Fruit fly (Drosophila melanogaster) whole organism, adult: ENCODE measurements around the gene Eig71Ed.
A peak's percentile ranks its signal among the peaks of the same experiment; 100 is the strongest.

Source experiments
- CG11617 ChIP-seq: fragments of 200-800 bp; sonication (Bioruptor generic); optimal IDR thresholded peaks from 2 replicates; lab custom pipeline; 2017; ENCODE audit warnings: mild to moderate bottlenecking, missing biosample characterization, missing genetic modification reagents, missing genetic modification characterization
- CG12768 ChIP-seq: fragments of 200-800 bp; sonication (Bioruptor generic); optimal IDR thresholded peaks from 2 replicates; lab custom pipeline; 2017; ENCODE audit warnings: missing biosample characterization, missing genetic modification characterization, mild to moderate bottlenecking, moderate library complexity, missing genetic modification reagents
- CG14711 ChIP-seq: fragments of 200-800 bp; sonication (Bioruptor generic); optimal IDR thresholded peaks from 2 replicates; lab custom pipeline; 2018; ENCODE audit warnings: missing biosample characterization, mild to moderate bottlenecking, missing genetic modification characterization, moderate library complexity
- CG1620 ChIP-seq: fragments of 200-800 bp; sonication (Bioruptor generic); optimal IDR thresholded peaks from 2 replicates; lab custom pipeline; 2016; ENCODE audit warnings: missing biosample characterization, missing genetic modification characterization
- CG33017 ChIP-seq: fragments of 200-800 bp; sonication (Bioruptor generic); optimal IDR thresholded peaks from 2 replicates; lab custom pipeline; 2018; ENCODE audit warnings: missing biosample characterization, mild to moderate bottlenecking, missing genetic modification characterization, moderate library complexity
- CG5204 ChIP-seq: fragments of 200-800 bp; sonication (Bioruptor generic); optimal IDR thresholded peaks from 2 replicates; lab custom pipeline; 2016; ENCODE audit warnings: missing biosample characterization, missing genetic modification characterization
- CG7045 ChIP-seq: fragments of 200-800 bp; sonication (Bioruptor generic); optimal IDR thresholded peaks from 2 replicates; lab custom pipeline; 2017; ENCODE audit warnings: missing biosample characterization, mild to moderate bottlenecking, missing genetic modification characterization
- CG7101 ChIP-seq: fragments of 200-800 bp; sonication (Bioruptor generic); optimal IDR thresholded peaks from 2 replicates; lab custom pipeline; 2018; ENCODE audit warnings: missing biosample characterization, mild to moderate bottlenecking, missing genetic modification characterization, moderate library complexity
- Clk ChIP-seq: fragments of 200-800 bp; sonication (Bioruptor generic); optimal IDR thresholded peaks from 2 replicates; lab custom pipeline; 2017; ENCODE audit warnings: missing biosample characterization, missing genetic modification characterization
- Crg-1 ChIP-seq: fragments of 200-800 bp; sonication (Bioruptor generic); optimal IDR thresholded peaks from 2 replicates; lab custom pipeline; 2016; ENCODE audit warnings: missing biosample characterization, missing genetic modification characterization
- Hr96 ChIP-seq: fragments of 200-800 bp; sonication (Bioruptor generic); optimal IDR thresholded peaks from 2 replicates; lab custom pipeline; 2016; ENCODE audit warnings: missing biosample characterization, missing genetic modification characterization
- Mnt ChIP-seq: fragments of 200-800 bp; sonication (Bioruptor generic); optimal IDR thresholded peaks from 2 replicates; lab custom pipeline; 2016; ENCODE audit warnings: missing biosample characterization, mild to moderate bottlenecking, missing genetic modification characterization
- bab1 ChIP-seq: fragments of 200-800 bp; sonication (Bioruptor generic); optimal IDR thresholded peaks from 3 replicates; lab custom pipeline; 2019; ENCODE audit warnings: missing biosample characterization, mild to moderate bottlenecking, missing genetic modification characterization, moderate library complexity
- cic ChIP-seq: fragments of 200-800 bp; sonication (Bioruptor generic); optimal IDR thresholded peaks from 2 replicates; lab custom pipeline; 2017; ENCODE audit warnings: missing biosample characterization, mild to moderate bottlenecking, missing genetic modification characterization, moderate library complexity
- cnc ChIP-seq, 2 experiments: fragments of >200 bp; optimal IDR thresholded peaks; 2 replicates each; lab custom pipeline; 2017
- kay ChIP-seq: fragments of 200-800 bp; sonication (Bioruptor generic); peaks from one replicate; lab custom pipeline; 2016; ENCODE audit warnings: missing biosample characterization, missing genetic modification characterization, borderline replicate concordance
- ovo ChIP-seq: fragments of 200-800 bp; sonication (Bioruptor generic); optimal IDR thresholded peaks from 2 replicates; lab custom pipeline; 2016; ENCODE audit warnings: missing biosample characterization, missing genetic modification characterization
- pad ChIP-seq: fragments of 200-800 bp; sonication (Bioruptor generic); optimal IDR thresholded peaks from 3 replicates; lab custom pipeline; 2017; ENCODE audit warnings: missing biosample characterization, missing genetic modification characterization, mild to moderate bottlenecking, moderate library complexity, missing genetic modification reagents
- tj ChIP-seq: fragments of 200-800 bp; sonication (Bioruptor generic); optimal IDR thresholded peaks from 3 replicates; lab custom pipeline; 2017; ENCODE audit warnings: missing biosample characterization, mild to moderate bottlenecking, missing genetic modification characterization, moderate library complexity
- toe ChIP-seq: fragments of 200-800 bp; sonication (Bioruptor generic); optimal IDR thresholded peaks from 2 replicates; lab custom pipeline; 2016; ENCODE audit warnings: missing biosample characterization, missing genetic modification characterization

Eig71Ed gene

DNA sequence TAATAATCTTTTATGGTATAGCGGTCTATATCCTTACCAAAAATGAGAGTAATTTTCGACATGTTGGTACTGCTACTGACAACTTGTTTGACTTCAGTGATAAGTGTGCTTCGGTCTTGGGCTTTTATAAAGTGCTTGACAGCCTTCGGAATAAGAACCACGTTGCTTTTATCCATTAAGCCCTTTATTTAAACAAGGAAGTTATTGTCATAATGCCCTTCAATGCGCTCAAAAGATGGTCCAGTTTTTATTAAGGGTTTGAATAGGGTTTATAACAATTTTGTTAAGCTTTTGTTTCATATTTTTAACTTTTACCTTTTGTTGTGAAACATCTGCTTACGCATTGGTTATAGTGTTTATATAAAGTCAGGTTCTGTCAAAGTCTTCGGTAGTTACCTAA is at the start of gene Eig71Ed, which contains the start of gene Eig71Ec:
Eig71Ed (plus strand) TSS at position 384 of the 400 bp plus-strand sequence.
Eig71Ec (minus strand) TSS at position 101 of the 400 bp plus-strand sequence.
- TF ChIP-seq cnc (optimal IDR thresholded peaks at IDR 0.05; lab: Kevin White, UChicago) (no peak), CG7045 (no peak), CG1620 (GFP tag; lab: Kevin White, UChicago) (no peak), CG5204 (GFP tag; lab: Kevin White, UChicago) (no peak), pad (no peak), cic (GFP tag; lab: Kevin White, UChicago) (no peak), kay (GFP tag; lab: Kevin White, UChicago) (no peak), Hr96 (GFP tag; lab: Kevin White, UChicago) (no peak), Clk (no peak), bab1 (GFP tag; lab: Kevin White, UChicago) (no peak), CG12768 (no peak), CG14711 (no peak), ovo (GFP tag; lab: Kevin White, UChicago) (no peak), tj (GFP tag; lab: Kevin White, UChicago) (no peak), Mnt (no peak), Crg-1 (GFP tag; lab: Kevin White, UChicago) (no peak)

- TF ChIP-seq CG33017 (tag; lab: Kevin White, UChicago) (no peak), ovo (GFP tag; lab: Kevin White, UChicago) (no peak), CG14711 (no peak), pad (no peak), Clk (no peak), toe (GFP tag; lab: Kevin White, UChicago) (no peak), cic (GFP tag; lab: Kevin White, UChicago) (no peak), CG11617 (no peak)
Measured at dm6 chr3L:15604979-15605378, 47.4 kb upstream of the Eig71Ed start.

DNA sequence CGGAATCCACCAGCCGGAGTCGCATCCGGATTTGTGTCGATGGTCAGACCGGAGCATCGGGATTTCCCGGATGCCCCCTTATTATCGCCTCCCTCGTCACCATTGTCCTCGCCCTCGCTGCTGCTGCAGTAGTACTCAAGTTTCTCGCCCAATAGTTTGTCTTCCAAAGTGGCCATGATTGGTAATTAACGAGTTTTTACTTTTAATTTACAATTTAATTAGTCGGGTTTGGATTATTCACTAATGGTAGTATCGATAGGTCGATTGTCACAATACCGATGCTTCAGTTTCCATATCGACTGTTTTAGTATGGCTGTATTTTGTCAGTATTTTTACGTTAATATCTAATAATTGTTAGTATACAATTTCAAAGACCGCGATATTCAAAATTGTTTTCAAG is 42.2 kb upstream of the Eig71Ed start, which contains the start of gene CG7650:
CG7650 (minus strand) TSS at position 278 of the 400 bp plus-strand sequence.
- TF ChIP-seq Crg-1 (GFP tag; lab: Kevin White, UChicago): no peak
- peak; percentile 59 for TF ChIP-seq bab1 (GFP tag; lab: Kevin White, UChicago)
- TF ChIP-seq CG12768: no peak

dm6 chr3L:15612728-15613127 is 39.6 kb upstream of the Eig71Ed start, which contains the start of gene CG13449:
CG13449 (minus strand) TSS chr3L:15612828.
- TF ChIP-seq ovo (GFP tag; lab: Kevin White, UChicago): no peak
- no peak for TF ChIP-seq CG33017 (tag; lab: Kevin White, UChicago)
- TF ChIP-seq CG14711: no peak
- no peak for TF ChIP-seq Hr96 (GFP tag; lab: Kevin White, UChicago)
- no peak for TF ChIP-seq CG5204 (GFP tag; lab: Kevin White, UChicago)

- TF ChIP-seq Mnt (no peak), bab1 (GFP tag; lab: Kevin White, UChicago) (no peak), CG12768 (no peak), Hr96 (GFP tag; lab: Kevin White, UChicago) (no peak), CG7101 (tag; lab: Kevin White, UChicago) (no peak), CG14711 (no peak), CG11617 (no peak), Clk (no peak), kay (GFP tag; lab: Kevin White, UChicago) (no peak), cnc (optimal IDR thresholded peaks at IDR 0.05; lab: Kevin White, UChicago) (no peak), pad (no peak), tj (GFP tag; lab: Kevin White, UChicago) (no peak), CG7045 (no peak), CG5204 (GFP tag; lab: Kevin White, UChicago) (no peak), toe (GFP tag; lab: Kevin White, UChicago) (no peak), cic (GFP tag; lab: Kevin White, UChicago) (no peak), ovo (GFP tag; lab: Kevin White, UChicago) (no peak), CG1620 (GFP tag; lab: Kevin White, UChicago) (no peak)
Measured at dm6 chr3L:15616490-15616889, 35.8 kb upstream of the Eig71Ed start.

- TF ChIP-seq cnc (optimal IDR thresholded peaks at IDR 0.05; lab: Kevin White, UChicago): no peak
- TF ChIP-seq Hr96 (GFP tag; lab: Kevin White, UChicago): no peak
- no peak for TF ChIP-seq ovo (GFP tag; lab: Kevin White, UChicago)
Measured at dm6 chr3L:15616900-15617299, 35.4 kb upstream of the Eig71Ed start.

DNA sequence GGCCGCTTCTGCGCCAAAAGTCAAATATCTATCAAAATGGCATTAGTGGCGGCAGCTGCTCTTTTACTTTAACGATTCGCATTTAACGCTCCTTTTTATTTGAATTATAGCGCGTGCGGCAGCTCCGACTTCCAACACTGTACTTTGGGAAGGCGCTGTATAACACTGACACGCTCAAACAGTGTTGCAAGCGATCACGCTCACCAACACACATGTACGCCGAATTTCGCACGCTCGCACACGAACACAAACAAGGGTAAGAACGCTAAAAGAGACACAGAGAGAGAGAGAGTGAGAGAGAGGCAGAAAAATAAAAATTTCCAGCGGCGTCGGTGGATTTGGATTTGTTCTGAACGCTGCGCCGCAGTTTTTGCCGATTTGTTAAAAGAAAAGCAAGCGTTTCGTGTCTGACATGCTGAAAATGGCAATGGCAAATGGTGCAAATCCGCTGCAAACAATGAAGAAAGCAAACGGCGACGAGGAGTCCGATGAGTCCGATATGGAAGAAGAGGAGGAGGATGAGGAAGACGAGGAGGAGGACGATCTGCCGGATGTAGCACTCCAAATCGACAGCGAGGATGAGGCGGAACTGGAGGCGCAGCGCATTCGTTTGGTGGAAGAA is 32.6 kb upstream of the Eig71Ed start, which contains the start of gene Phs:
Phs (plus strand) TSS at position 276 of the 622 bp plus-strand sequence.
- peak; percentile 97 for TF ChIP-seq Crg-1 (GFP tag; lab: Kevin White, UChicago)
- TF ChIP-seq tj (GFP tag; lab: Kevin White, UChicago): peak; percentile 77
- TF ChIP-seq toe (GFP tag; lab: Kevin White, UChicago): peak; percentile 82
- TF ChIP-seq Hr96 (GFP tag; lab: Kevin White, UChicago): peak; percentile 84
- TF ChIP-seq Clk: peak; percentile 82
- TF ChIP-seq CG33017 (tag; lab: Kevin White, UChicago): peak; percentile 67
- TF ChIP-seq cnc (optimal IDR thresholded peaks at IDR 0.05; lab: Kevin White, UChicago): no peak
- peak; percentile 53 for TF ChIP-seq cic (GFP tag; lab: Kevin White, UChicago)
- TF ChIP-seq CG7045: peak; percentile 77
- peak; percentile 86 for TF ChIP-seq CG12768
- no peak for TF ChIP-seq kay (GFP tag; lab: Kevin White, UChicago)
- TF ChIP-seq CG7101 (tag; lab: Kevin White, UChicago): peak; percentile 85
- peak; percentile 86 for TF ChIP-seq Mnt
- peak; percentile 20 for TF ChIP-seq bab1 (GFP tag; lab: Kevin White, UChicago)
- peak; percentile 97 for TF ChIP-seq CG1620 (GFP tag; lab: Kevin White, UChicago)
- TF ChIP-seq CG11617: peak; percentile 52
- TF ChIP-seq ovo (GFP tag; lab: Kevin White, UChicago): peak; percentile 73
- peak; percentile 81 for TF ChIP-seq CG5204 (GFP tag; lab: Kevin White, UChicago)
- TF ChIP-seq CG14711: peak; percentile 69
- TF ChIP-seq pad: peak; percentile 90
